Fruit fly (Drosophila melanogaster) ovary, adult (tissue): ENCODE measurements around the gene Tom70.

ENCODE experiments used
- CG17801 ChIP-seq: fragments of 200-800 bp; optimal IDR thresholded peaks from 2 replicates; lab custom pipeline; 2019; ENCODE audit warnings: missing biosample characterization, mild to moderate bottlenecking, missing genetic modification characterization, moderate library complexity; ENCODE audit not compliant: partially characterized antibody

Tom70 gene

dm6 chr2L:12046856-12047230 is 8.5 kb upstream of the Tom70 start:
- TF ChIP-seq CG17801: no peak

- TF ChIP-seq CG17801: peak; percentile 91
These were observed 7.9 kb upstream of the Tom70 start, which contains the start of gene CG6770 for dm6 chr2L:12045941-12046855. TSS of gene CG6770 (minus strand) at chr2L:12046118.

- TF ChIP-seq CG17801: no peak
These were observed 7.2 kb upstream of the Tom70 start for dm6 chr2L:12045578-12045940.

dm6 chr2L:12044613-12045350 is 6.5 kb upstream of the Tom70 start, which contains the start of gene CG6785:
TSS of gene CG6785 (minus strand) at chr2L:12045200.
- TF ChIP-seq CG17801: peak; percentile 88

dm6 chr2L:12040510-12040909 is 2.2 kb upstream of the Tom70 start, which contains the start of gene CG6766:
TSS of gene CG6766 (minus strand) at chr2L:12040689.
- TF ChIP-seq CG17801: peak; percentile 32

dm6 chr2L:12033890-12034289 is 4.4 kb downstream of the Tom70 start, which contains the start of gene CG18788:
TSS of gene CG18788 (plus strand) at chr2L:12034190.
- TF ChIP-seq CG17801: no peak

- no peak for TF ChIP-seq CG17801
These were observed 7.7 kb downstream of the Tom70 start for dm6 chr2L:12030552-12031131.

- TF ChIP-seq CG17801: no peak
These were observed 8.6 kb downstream of the Tom70 start for dm6 chr2L:12029594-12030197.

- no peak for TF ChIP-seq CG17801
These were observed 9.5 kb downstream of the Tom70 start for dm6 chr2L:12028808-12029207.

dm6 chr2L:12028102-12028501 is 10.2 kb downstream of the Tom70 start:
- TF ChIP-seq CG17801: no peak

- TF ChIP-seq CG17801: no peak
These were observed 10.9 kb downstream of the Tom70 start, which contains the start of gene dmGlut for dm6 chr2L:12027435-12027834. TSS of gene dmGlut (plus strand) at chr2L:12027438.

dm6 chr2L:12026458-12027431 is 11.6 kb downstream of the Tom70 start:
- peak; percentile 39 for TF ChIP-seq CG17801

dm6 chr2L:12025505-12025904 is 12.8 kb downstream of the Tom70 start:
- TF ChIP-seq CG17801: no peak

dm6 chr2L:12024104-12024503 is 14.2 kb downstream of the Tom70 start:
- TF ChIP-seq CG17801: no peak

- no peak for TF ChIP-seq CG17801
These were observed 17.1 kb downstream of the Tom70 start for dm6 chr2L:12021193-12021592.
